Fruit fly (Drosophila melanogaster) whole organism, adult: Measurements from ENCODE around the gene fd96Cb.
A peak's percentile ranks its signal among the peaks of the same experiment; 100 is the strongest.

Experiments
- CG11617 ChIP-seq: fragments of 200-800 bp; sonication (Bioruptor generic); optimal IDR thresholded peaks from 2 replicates; lab custom pipeline; 2017; ENCODE audit warnings: mild to moderate bottlenecking, missing biosample characterization, missing genetic modification reagents, missing genetic modification characterization
- CG12768 ChIP-seq: fragments of 200-800 bp; sonication (Bioruptor generic); optimal IDR thresholded peaks from 2 replicates; lab custom pipeline; 2017; ENCODE audit warnings: missing biosample characterization, missing genetic modification characterization, mild to moderate bottlenecking, moderate library complexity, missing genetic modification reagents
- CG14711 ChIP-seq: fragments of 200-800 bp; sonication (Bioruptor generic); optimal IDR thresholded peaks from 2 replicates; lab custom pipeline; 2018; ENCODE audit warnings: missing biosample characterization, mild to moderate bottlenecking, missing genetic modification characterization, moderate library complexity
- CG1620 ChIP-seq: fragments of 200-800 bp; sonication (Bioruptor generic); optimal IDR thresholded peaks from 2 replicates; lab custom pipeline; 2016; ENCODE audit warnings: missing biosample characterization, missing genetic modification characterization
- CG33017 ChIP-seq: fragments of 200-800 bp; sonication (Bioruptor generic); optimal IDR thresholded peaks from 2 replicates; lab custom pipeline; 2018; ENCODE audit warnings: missing biosample characterization, mild to moderate bottlenecking, missing genetic modification characterization, moderate library complexity
- CG5204 ChIP-seq: fragments of 200-800 bp; sonication (Bioruptor generic); optimal IDR thresholded peaks from 2 replicates; lab custom pipeline; 2016; ENCODE audit warnings: missing biosample characterization, missing genetic modification characterization
- CG7045 ChIP-seq: fragments of 200-800 bp; sonication (Bioruptor generic); optimal IDR thresholded peaks from 2 replicates; lab custom pipeline; 2017; ENCODE audit warnings: missing biosample characterization, mild to moderate bottlenecking, missing genetic modification characterization
- CG7101 ChIP-seq: fragments of 200-800 bp; sonication (Bioruptor generic); optimal IDR thresholded peaks from 2 replicates; lab custom pipeline; 2018; ENCODE audit warnings: missing biosample characterization, mild to moderate bottlenecking, missing genetic modification characterization, moderate library complexity
- Clk ChIP-seq: fragments of 200-800 bp; sonication (Bioruptor generic); optimal IDR thresholded peaks from 2 replicates; lab custom pipeline; 2017; ENCODE audit warnings: missing biosample characterization, missing genetic modification characterization
- Crg-1 ChIP-seq: fragments of 200-800 bp; sonication (Bioruptor generic); optimal IDR thresholded peaks from 2 replicates; lab custom pipeline; 2016; ENCODE audit warnings: missing biosample characterization, missing genetic modification characterization
- Hr96 ChIP-seq: fragments of 200-800 bp; sonication (Bioruptor generic); optimal IDR thresholded peaks from 2 replicates; lab custom pipeline; 2016; ENCODE audit warnings: missing biosample characterization, missing genetic modification characterization
- Mnt ChIP-seq: fragments of 200-800 bp; sonication (Bioruptor generic); optimal IDR thresholded peaks from 2 replicates; lab custom pipeline; 2016; ENCODE audit warnings: missing biosample characterization, mild to moderate bottlenecking, missing genetic modification characterization
- bab1 ChIP-seq: fragments of 200-800 bp; sonication (Bioruptor generic); optimal IDR thresholded peaks from 3 replicates; lab custom pipeline; 2019; ENCODE audit warnings: missing biosample characterization, mild to moderate bottlenecking, missing genetic modification characterization, moderate library complexity
- cic ChIP-seq: fragments of 200-800 bp; sonication (Bioruptor generic); optimal IDR thresholded peaks from 2 replicates; lab custom pipeline; 2017; ENCODE audit warnings: missing biosample characterization, mild to moderate bottlenecking, missing genetic modification characterization, moderate library complexity
- cnc ChIP-seq, 2 experiments: fragments of >200 bp; optimal IDR thresholded peaks; 2 replicates each; lab custom pipeline; 2017
- kay ChIP-seq: fragments of 200-800 bp; sonication (Bioruptor generic); peaks from one replicate; lab custom pipeline; 2016; ENCODE audit warnings: missing biosample characterization, missing genetic modification characterization, borderline replicate concordance
- ovo ChIP-seq: fragments of 200-800 bp; sonication (Bioruptor generic); optimal IDR thresholded peaks from 2 replicates; lab custom pipeline; 2016; ENCODE audit warnings: missing biosample characterization, missing genetic modification characterization
- pad ChIP-seq: fragments of 200-800 bp; sonication (Bioruptor generic); optimal IDR thresholded peaks from 3 replicates; lab custom pipeline; 2017; ENCODE audit warnings: missing biosample characterization, missing genetic modification characterization, mild to moderate bottlenecking, moderate library complexity, missing genetic modification reagents
- tj ChIP-seq: fragments of 200-800 bp; sonication (Bioruptor generic); optimal IDR thresholded peaks from 3 replicates; lab custom pipeline; 2017; ENCODE audit warnings: missing biosample characterization, mild to moderate bottlenecking, missing genetic modification characterization, moderate library complexity
- toe ChIP-seq: fragments of 200-800 bp; sonication (Bioruptor generic); optimal IDR thresholded peaks from 2 replicates; lab custom pipeline; 2016; ENCODE audit warnings: missing biosample characterization, missing genetic modification characterization

fd96Cb gene

dm6 chr3R:25094639-25095038 is at the start of gene fd96Cb:
TSS of gene fd96Cb (plus strand) at chr3R:25095012.
- TF ChIP-seq Hr96 (GFP tag; lab: Kevin White, UChicago) (no peak), tj (GFP tag; lab: Kevin White, UChicago) (no peak), CG11617 (GFP tag; lab: Kevin White, UChicago) (no peak), CG5204 (no peak), Clk (GFP tag; lab: Kevin White, UChicago) (no peak), CG14711 (no peak), CG12768 (GFP tag; lab: Kevin White, UChicago) (no peak), cic (no peak), CG33017 (tag; lab: Kevin White, UChicago) (no peak), bab1 (no peak), Mnt (GFP tag; lab: Kevin White, UChicago) (no peak)

dm6 chr3R:25046023-25046422 is 48.8 kb upstream of the fd96Cb start, which contains the start of gene CG11786:
TSS of gene CG11786 (plus strand) at chr3R:25046323.
- TF ChIP-seq pad: no peak
- TF ChIP-seq Clk (GFP tag; lab: Kevin White, UChicago): no peak
- TF ChIP-seq tj (GFP tag; lab: Kevin White, UChicago): no peak
- TF ChIP-seq CG12768 (GFP tag; lab: Kevin White, UChicago): no peak
- TF ChIP-seq CG33017 (tag; lab: Kevin White, UChicago): no peak
- TF ChIP-seq kay: no peak
- TF ChIP-seq CG14711: no peak
- no peak for TF ChIP-seq CG7045 (GFP tag; lab: Kevin White, UChicago)
- no peak for TF ChIP-seq CG7101 (tag; lab: Kevin White, UChicago)
- no peak for TF ChIP-seq Hr96 (GFP tag; lab: Kevin White, UChicago)
- TF ChIP-seq cnc (optimal IDR thresholded peaks at IDR 0.05; lab: Kevin White, UChicago): no peak
- no peak for TF ChIP-seq cic
- no peak for TF ChIP-seq bab1
- no peak for TF ChIP-seq CG5204
- no peak for TF ChIP-seq CG1620 (GFP tag; lab: Kevin White, UChicago)
- no peak for TF ChIP-seq Mnt (GFP tag; lab: Kevin White, UChicago)

- TF ChIP-seq CG14711 (no peak), CG12768 (GFP tag; lab: Kevin White, UChicago) (peak; percentile 5), pad (no peak), tj (GFP tag; lab: Kevin White, UChicago) (no peak), CG1620 (GFP tag; lab: Kevin White, UChicago) (no peak), toe (GFP tag; lab: Kevin White, UChicago) (no peak), CG11617 (GFP tag; lab: Kevin White, UChicago) (no peak), CG7101 (tag; lab: Kevin White, UChicago) (peak; percentile 16), ovo (GFP tag; lab: Kevin White, UChicago) (no peak), bab1 (peak; percentile 46), cnc (optimal IDR thresholded peaks at IDR 0.05; lab: Kevin White, UChicago) (no peak), Crg-1 (no peak), cic (peak; percentile 38), CG5204 (no peak), Clk (GFP tag; lab: Kevin White, UChicago) (no peak), Mnt (GFP tag; lab: Kevin White, UChicago) (no peak), kay (no peak)
Measured at dm6 chr3R:25047504-25047903, 47.3 kb upstream of the fd96Cb start, which contains the start of gene CG11790. TSS of gene CG11790 (plus strand) at chr3R:25047706.

dm6 chr3R:25049383-25049741 is 45.5 kb upstream of the fd96Cb start, which contains the start of gene CG11791:
TSS of gene CG11791 (plus strand) at chr3R:25049616.
- TF ChIP-seq CG7045 (GFP tag; lab: Kevin White, UChicago) (no peak), pad (no peak), toe (GFP tag; lab: Kevin White, UChicago) (no peak), cnc (optimal IDR thresholded peaks at IDR 0.05; lab: Kevin White, UChicago) (no peak), Crg-1 (no peak), Hr96 (GFP tag; lab: Kevin White, UChicago) (no peak)

dm6 chr3R:25049742-25050517 is 44.9 kb upstream of the fd96Cb start:
- TF ChIP-seq tj (GFP tag; lab: Kevin White, UChicago) (peak; percentile 68), CG11617 (GFP tag; lab: Kevin White, UChicago) (peak; percentile 30), toe (GFP tag; lab: Kevin White, UChicago) (no peak), ovo (GFP tag; lab: Kevin White, UChicago) (peak; percentile 46), bab1 (peak; percentile 88), cic (peak; percentile 95), Hr96 (GFP tag; lab: Kevin White, UChicago) (no peak), CG1620 (GFP tag; lab: Kevin White, UChicago) (peak; percentile 16), CG14711 (peak; percentile 42), CG7045 (GFP tag; lab: Kevin White, UChicago) (peak; percentile 35), Clk (GFP tag; lab: Kevin White, UChicago) (no peak), pad (peak; percentile 65), CG7101 (tag; lab: Kevin White, UChicago) (peak; percentile 67), Mnt (GFP tag; lab: Kevin White, UChicago) (peak; percentile 87), CG5204 (no peak), CG33017 (tag; lab: Kevin White, UChicago) (peak; percentile 82), cnc (optimal IDR thresholded peaks at IDR 0.05; lab: Kevin White, UChicago) (no peak), Crg-1 (no peak), kay (peak; percentile 100), CG12768 (GFP tag; lab: Kevin White, UChicago) (peak; percentile 92)

dm6 chr3R:25050649-25051048 is 44.2 kb upstream of the fd96Cb start:
- TF ChIP-seq tj (GFP tag; lab: Kevin White, UChicago): no peak
- TF ChIP-seq CG11617 (GFP tag; lab: Kevin White, UChicago): no peak
- no peak for TF ChIP-seq ovo (GFP tag; lab: Kevin White, UChicago)
- no peak for TF ChIP-seq CG12768 (GFP tag; lab: Kevin White, UChicago)
- TF ChIP-seq CG14711: no peak
- TF ChIP-seq CG7101 (tag; lab: Kevin White, UChicago): no peak
- TF ChIP-seq CG1620 (GFP tag; lab: Kevin White, UChicago): no peak
- TF ChIP-seq Hr96 (GFP tag; lab: Kevin White, UChicago): no peak
- no peak for TF ChIP-seq Clk (GFP tag; lab: Kevin White, UChicago)
- TF ChIP-seq CG7045 (GFP tag; lab: Kevin White, UChicago): no peak
- no peak for TF ChIP-seq pad
- TF ChIP-seq CG5204: no peak
- no peak for TF ChIP-seq Crg-1
- TF ChIP-seq cic: no peak
- TF ChIP-seq cnc (optimal IDR thresholded peaks at IDR 0.05; lab: Kevin White, UChicago): no peak
- no peak for TF ChIP-seq bab1
